Fruit fly (Drosophila melanogaster) whole organism: ENCODE data around the gene egh.

Experiments
- CG8478 ChIP-seq: fragments of >200 bp; optimal IDR thresholded peaks from 2 replicates; lab custom pipeline; 2018; ENCODE audit warnings: inconsistent platforms
- Dll ChIP-seq: fragments of >200 bp; optimal IDR thresholded peaks from 2 replicates; lab custom pipeline; 2017
- EcR ChIP-seq, 2 experiments: fragments of >200 bp; optimal IDR thresholded peaks; 2 replicates each; lab custom pipeline; 2017; ENCODE audit warnings: missing biosample characterization in 2 of 2, missing genetic modification characterization in 2 of 2, missing genetic modification reagents in 2 of 2
- pan ChIP-seq: fragments of >200 bp; optimal IDR thresholded peaks from 2 replicates; lab custom pipeline; 2017
- psq ChIP-seq: fragments of >200 bp; optimal IDR thresholded peaks from 2 replicates; lab custom pipeline; 2017
- usp ChIP-seq: fragments of >200 bp; optimal IDR thresholded peaks from 2 replicates; lab custom pipeline; 2017; ENCODE audit warnings: missing biosample characterization, missing genetic modification characterization, mixed read lengths

DNA sequence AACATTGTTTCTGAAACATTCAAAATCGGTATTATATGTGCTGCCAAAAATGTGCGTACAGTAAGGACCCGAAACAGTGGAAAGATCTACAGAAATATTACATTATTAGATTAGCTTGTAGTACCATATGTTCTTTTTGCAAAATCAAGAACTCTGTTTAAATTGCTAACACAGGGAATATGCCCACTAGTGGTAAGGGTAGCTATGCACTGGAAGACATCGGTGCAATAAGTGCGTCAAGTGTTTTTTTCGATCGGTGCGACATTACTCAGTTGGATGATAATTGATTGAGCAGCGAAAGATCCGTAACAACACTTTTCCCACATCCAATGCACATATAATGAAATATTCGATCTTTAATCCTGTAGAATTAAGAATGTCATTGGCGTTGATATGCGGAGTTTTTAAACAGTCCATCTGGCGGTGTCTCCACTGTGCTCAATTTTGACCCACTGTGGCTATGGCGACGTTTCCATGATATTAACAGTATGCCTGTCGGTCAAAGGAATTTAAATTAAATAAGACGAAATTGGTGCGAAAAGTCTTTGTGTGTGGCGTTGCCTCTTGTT lies 46.9 kb downstream of the egh start:
- TF ChIP-seq CG8478 (lab: Kevin White, UChicago) (no peak), psq (no peak), EcR (GFP tag; optimal IDR thresholded peaks at IDR 0.05; lab: Kevin White, UChicago) (no peak), usp (GFP tag; lab: Kevin White, UChicago) (no peak), pan (lab: Kevin White, UChicago) (no peak), Dll (lab: Kevin White, UChicago) (no peak)
